Worm (Caenorhabditis elegans) whole organism, L2 larva: ENCODE measurements around the gene iglr-2.

Experiments
- R02D3.7 ChIP-seq: fragments of 150-350 bp; optimal IDR thresholded peaks from 2 replicates; lab custom pipeline; 2014; ENCODE audit warnings: missing biosample characterization, missing genetic modification characterization
- ZK546.5 ChIP-seq: sonication (generic microtip); optimal IDR thresholded peaks from 2 replicates; lab custom pipeline; 2017; ENCODE audit warnings: missing biosample characterization, missing genetic modification characterization
- dmd-4 ChIP-seq: sonication (generic microtip); optimal IDR thresholded peaks from 2 replicates; lab custom pipeline; 2017; ENCODE audit warnings: missing biosample characterization, missing genetic modification characterization
- egl-27 ChIP-seq: sonication (generic microtip); optimal IDR thresholded peaks from 3 replicates; lab custom pipeline; 2017; ENCODE audit warnings: missing biosample characterization, missing genetic modification reagents, missing genetic modification characterization
- elt-1 ChIP-seq: fragments of 150-350 bp; optimal IDR thresholded peaks from 2 replicates; lab custom pipeline; 2014; ENCODE audit warnings: missing biosample characterization, missing genetic modification characterization
- lin-11 ChIP-seq: fragments of 150-350 bp; sonication (generic microtip); optimal IDR thresholded peaks from 2 replicates; lab custom pipeline; 2014; ENCODE audit warnings: missing biosample characterization, missing genetic modification characterization, inconsistent platforms, mixed read lengths
- lin-13 ChIP-seq: fragments of 150-350 bp; optimal IDR thresholded peaks from 2 replicates; lab custom pipeline; 2014; ENCODE audit warnings: missing biosample characterization, missing genetic modification reagents, missing genetic modification characterization
- nhr-10 ChIP-seq: sonication (generic microtip); optimal IDR thresholded peaks from 2 replicates; lab custom pipeline; 2017; ENCODE audit warnings: missing biosample characterization, missing genetic modification characterization
- nhr-11 ChIP-seq: fragments of 150-350 bp; optimal IDR thresholded peaks from 2 replicates; lab custom pipeline; 2014; ENCODE audit warnings: missing biosample characterization, missing genetic modification characterization
- nhr-25 ChIP-seq: fragments of 150-350 bp; sonication (generic microtip); optimal IDR thresholded peaks from 3 replicates; lab custom pipeline; 2014; ENCODE audit warnings: missing biosample characterization, missing genetic modification characterization
- skn-1 ChIP-seq: sonication (generic microtip); optimal IDR thresholded peaks from 2 replicates; lab custom pipeline; 2017; ENCODE audit warnings: missing biosample characterization, missing genetic modification characterization
- ztf-11 ChIP-seq: sonication (generic microtip); optimal IDR thresholded peaks from 2 replicates; lab custom pipeline; 2017; ENCODE audit warnings: missing biosample characterization, missing genetic modification characterization

- no peak for TF ChIP-seq dmd-4 (tag; lab: Kevin White, UChicago)
- TF ChIP-seq nhr-25 (tag; lab: Kevin White, UChicago), result no peak
- no peak for TF ChIP-seq egl-27 (tag; lab: Kevin White, UChicago)
- no peak for TF ChIP-seq nhr-10 (tag; lab: Kevin White, UChicago)
- TF ChIP-seq lin-13 (GFP tag; lab: Kevin White, UChicago), result no peak
- TF ChIP-seq nhr-11 (tag; lab: Kevin White, UChicago), result no peak
- TF ChIP-seq ztf-11 (tag; lab: Kevin White, UChicago), result no peak
- no peak for TF ChIP-seq skn-1 (tag; lab: Kevin White, UChicago)
- no peak for TF ChIP-seq elt-1 (tag; lab: Kevin White, UChicago)
- no peak for TF ChIP-seq R02D3.7 (tag; lab: Kevin White, UChicago)
- no peak for TF ChIP-seq ZK546.5 (tag; lab: Kevin White, UChicago)
- TF ChIP-seq lin-11 (tag; lab: Kevin White, UChicago), result no peak
Observed at ce11 chrIII:8305304-8305703, 25.8 kb downstream of the iglr-2 start.
